Worm (Caenorhabditis elegans): Measurements from ENCODE around the gene hpo-34.

The hpo-34 gene

DNA sequence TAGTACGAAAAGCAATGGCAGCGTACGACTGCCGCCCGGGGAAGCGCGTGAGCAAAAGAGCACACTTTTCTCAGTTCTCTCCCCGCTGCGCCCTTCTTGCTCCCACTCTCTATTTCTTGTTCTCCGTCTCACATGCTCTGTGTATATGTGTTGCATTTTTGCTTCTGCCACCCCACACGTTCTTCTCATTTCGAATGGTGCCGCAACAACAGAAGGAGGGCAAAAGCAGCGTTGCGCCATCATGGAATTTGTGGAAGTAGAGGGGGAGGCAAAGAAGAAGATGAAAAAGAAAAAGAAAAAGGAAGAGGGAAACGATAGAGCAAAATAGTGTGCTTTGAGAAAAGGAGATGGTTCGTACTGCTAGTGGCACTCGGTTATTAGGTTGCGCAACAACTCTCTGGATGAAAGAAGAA lies 51.5 kb downstream of the hpo-34 start (continued):
- TF ChIP-seq npax-4 (tag; optimal IDR thresholded peaks at IDR 0.05) (no peak), ceh-9 (tag; optimal IDR thresholded peaks at IDR 0.05) (no peak), ceh-31 (tag; optimal IDR thresholded peaks at IDR 0.05) (peak; percentile 82), ama-1 (optimal IDR thresholded peaks at IDR 0.05) (no peak), sox-4 (tag; optimal IDR thresholded peaks at IDR 0.05) (peak; percentile 24), zip-5 (tag; optimal IDR thresholded peaks at IDR 0.05) (no peak), F13H6.1 (tag; optimal IDR thresholded peaks at IDR 0.05) (peak; percentile 67), ceh-14 (tag; optimal IDR thresholded peaks at IDR 0.05) (peak; percentile 85), hlh-30 (tag; optimal IDR thresholded peaks at IDR 0.05; ENCODE audit: insufficient read depth) (peak; percentile 46), Y22D7AL.16 (tag; optimal IDR thresholded peaks at IDR 0.05) (no peak), ceh-19 (GFP tag; optimal IDR thresholded peaks at IDR 0.05) (peak; percentile 58), hlh-15 (tag; optimal IDR thresholded peaks at IDR 0.05) (no peak), odd-2 (tag; optimal IDR thresholded peaks at IDR 0.05) (no peak), ceh-45 (GFP tag; IDR thresholded peaks at IDR 0.05) (no peak), pha-4 (tag; optimal IDR thresholded peaks at IDR 0.05) (no peak), ceh-22 (tag; optimal IDR thresholded peaks at IDR 0.05) (no peak)

- no peak for TF ChIP-seq unc-3 (GFP tag; conservative IDR thresholded peaks at IDR 0.05)
- TF ChIP-seq unc-3 (tag; optimal IDR thresholded peaks at IDR 0.05), result no peak
- no peak for TF ChIP-seq ceh-2 (tag; optimal IDR thresholded peaks at IDR 0.05)
- TF ChIP-seq hlh-30 (tag; optimal IDR thresholded peaks at IDR 0.05; ENCODE audit: insufficient read depth), result no peak
- TF ChIP-seq sox-2 (GFP tag; IDR thresholded peaks at IDR 0.05), result no peak
- TF ChIP-seq ceh-6 (GFP tag; optimal IDR thresholded peaks at IDR 0.05), result no peak
- TF ChIP-seq ceh-30 (tag; optimal IDR thresholded peaks at IDR 0.05), result no peak
- TF ChIP-seq pat-9 (tag; optimal IDR thresholded peaks at IDR 0.05), result no peak
- TF ChIP-seq ceh-19 (GFP tag; optimal IDR thresholded peaks at IDR 0.05), result no peak
- no peak for TF ChIP-seq elt-4 (tag; optimal IDR thresholded peaks at IDR 0.05)
- no peak for TF ChIP-seq Y22D7AL.16 (tag; optimal IDR thresholded peaks at IDR 0.05)
- no peak for TF ChIP-seq C38D4.7 (GFP tag; optimal IDR thresholded peaks at IDR 0.05)
- TF ChIP-seq ceh-24 (tag; optimal IDR thresholded peaks at IDR 0.05), result no peak
- TF ChIP-seq ceh-34 (tag; optimal IDR thresholded peaks at IDR 0.05), result no peak
- TF ChIP-seq dve-1 (tag; optimal IDR thresholded peaks at IDR 0.05), result no peak
- no peak for TF ChIP-seq hlh-8 (tag; optimal IDR thresholded peaks at IDR 0.05)
- TF ChIP-seq sox-4 (tag; optimal IDR thresholded peaks at IDR 0.05), result no peak
- TF ChIP-seq ceh-31 (tag; optimal IDR thresholded peaks at IDR 0.05), result no peak
Observed at ce11 chrX:11466444-11467319, 52.2 kb downstream of the hpo-34 start.

ce11 chrX:11465215-11465614 lies 53.7 kb downstream of the hpo-34 start, which contains the start of gene lin-14:
Gene lin-14, plus strand, starts transcription at chrX:11465560.
- TF ChIP-seq fkh-10 (GFP tag; optimal IDR thresholded peaks at IDR 0.05) (no peak), ceh-18 (tag; optimal IDR thresholded peaks at IDR 0.05) (peak; percentile 85), pros-1 (tag; optimal IDR thresholded peaks at IDR 0.05) (peak; percentile 32), nfya-1 (tag; optimal IDR thresholded peaks at IDR 0.05) (peak; percentile 29), dmd-4 (tag; optimal IDR thresholded peaks at IDR 0.05; ENCODE audit: borderline replicate concordance) (no peak), ceh-31 (tag; optimal IDR thresholded peaks at IDR 0.05) (peak; percentile 67), fax-1 (tag; optimal IDR thresholded peaks at IDR 0.05) (peak; percentile 26), ceh-34 (tag; optimal IDR thresholded peaks at IDR 0.05) (peak; percentile 56), ets-4 (tag; optimal IDR thresholded peaks at IDR 0.05) (peak; percentile 32), K02D7.2 (tag; optimal IDR thresholded peaks at IDR 0.05) (no peak), hlh-6 (tag; optimal IDR thresholded peaks at IDR 0.05) (peak; percentile 28), syd-9 (tag; optimal IDR thresholded peaks at IDR 0.05) (no peak), eyg-1 (tag; optimal IDR thresholded peaks at IDR 0.05) (no peak), hlh-30 (tag; optimal IDR thresholded peaks at IDR 0.05; ENCODE audit: insufficient read depth) (no peak), ceh-14 (tag; optimal IDR thresholded peaks at IDR 0.05) (peak; percentile 14)
